Worm (Caenorhabditis elegans) whole organism, L4 larva: ENCODE measurements around the gene B0334.13.

Experiments used
- R02D3.7 ChIP-seq: fragments of 150-350 bp; sonication (generic microtip); optimal IDR thresholded peaks from 3 replicates; lab custom pipeline; 2014; ENCODE audit warnings: missing biosample characterization, missing genetic modification characterization
- dpl-1 ChIP-seq: fragments of 150-350 bp; optimal IDR thresholded peaks from 2 replicates; lab custom pipeline; 2014; ENCODE audit warnings: missing biosample characterization, missing genetic modification reagents, missing genetic modification characterization
- lin-13 ChIP-seq: fragments of 150-350 bp; optimal IDR thresholded peaks from 2 replicates; lab custom pipeline; 2014; ENCODE audit warnings: missing biosample characterization, missing genetic modification reagents, missing genetic modification characterization
- mep-1 ChIP-seq: fragments of 150-350 bp; sonication (generic microtip); optimal IDR thresholded peaks from 3 replicates; lab custom pipeline; 2014; ENCODE audit warnings: missing biosample characterization, missing genetic modification characterization
- nhr-10 ChIP-seq: fragments of 150-350 bp; optimal IDR thresholded peaks from 2 replicates; lab custom pipeline; 2014; ENCODE audit warnings: missing biosample characterization, missing genetic modification characterization
- nhr-11 ChIP-seq: fragments of 150-350 bp; optimal IDR thresholded peaks from 2 replicates; lab custom pipeline; 2014; ENCODE audit warnings: missing biosample characterization, missing genetic modification characterization
- skn-1 ChIP-seq: fragments of 150-350 bp; optimal IDR thresholded peaks from 2 replicates; lab custom pipeline; 2014; ENCODE audit warnings: missing biosample characterization, missing genetic modification characterization
- zfp-3 ChIP-seq: fragments of 200-800 bp; sonication (Bioruptor generic); conservative IDR thresholded peaks from 2 replicates; pipeline ENCODE4 v1.3.6; 2022; ENCODE audit warnings: missing genetic modification reagents, missing genetic modification characterization, missing compliant biosample characterization
- ztf-11 ChIP-seq: fragments of 150-350 bp; optimal IDR thresholded peaks from 2 replicates; lab custom pipeline; 2014; ENCODE audit warnings: missing biosample characterization, missing genetic modification characterization

DNA sequence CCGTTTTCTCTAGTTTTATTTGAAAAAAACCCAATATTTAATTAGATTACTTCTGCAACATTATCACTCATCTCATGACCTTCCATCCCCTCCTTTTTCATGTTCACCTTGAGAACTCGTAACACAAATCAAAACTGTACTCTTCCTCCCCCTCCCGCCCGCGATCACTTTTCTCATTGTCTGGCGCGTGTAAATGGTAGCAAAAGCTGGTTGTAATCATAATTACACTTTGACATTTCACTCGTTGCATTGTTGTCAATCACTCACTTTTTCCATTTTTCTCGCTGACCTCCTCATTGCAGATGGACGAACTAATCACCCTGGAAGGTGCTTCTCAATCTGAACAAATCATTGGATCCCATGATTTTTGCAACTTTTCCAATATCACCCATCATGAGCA, 22.3 kb downstream of the B0334.13 start, which contains the start of gene npr-41:
- TF ChIP-seq ztf-11 (tag; lab: Kevin White, UChicago) = no peak
- no peak for TF ChIP-seq R02D3.7
- no peak for TF ChIP-seq zfp-3 (GFP tag; lab: Robert Waterston, UW)
- TF ChIP-seq nhr-11 (tag; lab: Kevin White, UChicago) = no peak
- no peak for TF ChIP-seq skn-1 (tag; lab: Kevin White, UChicago)
- TF ChIP-seq mep-1 (tag; lab: Kevin White, UChicago) = no peak
- TF ChIP-seq lin-13 (GFP tag; lab: Kevin White, UChicago) = no peak
- no peak for TF ChIP-seq dpl-1 (GFP tag; lab: Kevin White, UChicago)
- no peak for TF ChIP-seq nhr-10 (tag; lab: Kevin White, UChicago)
